Worm (Caenorhabditis elegans) whole organism, L4 larva: ENCODE results near the gene sre-56.

ENCODE experiments used
- hlh-30 ChIP-seq: sonication (generic microtip); optimal IDR thresholded peaks from 2 replicates; lab custom pipeline; 2017; ENCODE audit warnings: antibody characterized with exemption, mild to moderate bottlenecking, missing genetic modification characterization, missing compliant biosample characterization; ENCODE audit not compliant: insufficient read depth
- jun-1 ChIP-seq: fragments of 150-350 bp; optimal IDR thresholded peaks from 2 replicates; lab custom pipeline; 2014; ENCODE audit warnings: missing biosample characterization, missing genetic modification reagents, missing genetic modification characterization
- lin-13 ChIP-seq: fragments of 150-350 bp; optimal IDR thresholded peaks from 2 replicates; lab custom pipeline; 2014; ENCODE audit warnings: missing biosample characterization, missing genetic modification reagents, missing genetic modification characterization
- lin-39 ChIP-seq: fragments of 150-350 bp; optimal IDR thresholded peaks from 2 replicates; lab custom pipeline; 2014; ENCODE audit warnings: missing biosample characterization, missing genetic modification reagents, missing genetic modification characterization
- lsy-2 ChIP-seq, 2 experiments: fragments of 150-350 bp in 1 of 2; sonication (generic microtip) in 1 of 2; optimal IDR thresholded peaks; 2 replicates each; lab custom pipeline; 2014 to 2017; ENCODE audit warnings: missing biosample characterization in 2 of 2, missing genetic modification characterization in 2 of 2
- nhr-10 ChIP-seq: fragments of 150-350 bp; optimal IDR thresholded peaks from 2 replicates; lab custom pipeline; 2014; ENCODE audit warnings: missing biosample characterization, missing genetic modification characterization
- nhr-25 ChIP-seq: sonication (generic microtip); optimal IDR thresholded peaks from 2 replicates; lab custom pipeline; 2017; ENCODE audit warnings: missing genetic modification characterization, mild to moderate bottlenecking, missing compliant biosample characterization, antibody characterized with exemption, moderate library complexity, borderline replicate concordance; ENCODE audit not compliant: insufficient read depth
- tag-97 ChIP-seq: fragments of 200-800 bp; sonication (Bioruptor generic); IDR thresholded peaks from 2 replicates; pipeline ENCODE4 v1.3.6; 2022; ENCODE audit warnings: missing genetic modification characterization, missing compliant biosample characterization
- tra-1 ChIP-seq: fragments of 200-800 bp; sonication (Bioruptor generic); IDR thresholded peaks from 2 replicates; pipeline ENCODE4 v1.3.6; 2022; ENCODE audit warnings: missing genetic modification reagents, missing genetic modification characterization, missing compliant biosample characterization
- unc-39 ChIP-seq: sonication (generic microtip); optimal IDR thresholded peaks from 2 replicates; lab custom pipeline; 2017; ENCODE audit warnings: missing biosample characterization, missing genetic modification characterization
- ztf-11 ChIP-seq: fragments of 150-350 bp; optimal IDR thresholded peaks from 2 replicates; lab custom pipeline; 2014; ENCODE audit warnings: missing biosample characterization, missing genetic modification characterization

ce11 chrII:12328994-12329393 lies 4.7 kb downstream of the sre-56 start, which contains the start of gene sre-55:
- no peak for TF ChIP-seq lin-13 (GFP tag; lab: Kevin White, UChicago)
- TF ChIP-seq hlh-30 (tag; lab: Kevin White, UChicago), result no peak
- no peak for TF ChIP-seq nhr-10
- no peak for TF ChIP-seq unc-39
- no peak for TF ChIP-seq tag-97 (GFP tag; lab: Robert Waterston, UW)
- TF ChIP-seq lin-39, result no peak
- TF ChIP-seq jun-1, result no peak
- no peak for TF ChIP-seq tra-1
- TF ChIP-seq nhr-25 (tag; lab: Kevin White, UChicago), result no peak
- no peak for TF ChIP-seq ztf-11
- TF ChIP-seq lsy-2 (tag; optimal IDR thresholded peaks at IDR 0.05; lab: Kevin White, UChicago), result no peak
